Worm (Caenorhabditis elegans) whole organism, L2 larva: ENCODE data around the gene rsp-2.

Experiments
- R02D3.7 ChIP-seq: fragments of 150-350 bp; optimal IDR thresholded peaks from 2 replicates; lab custom pipeline; 2014; ENCODE audit warnings: missing biosample characterization, missing genetic modification characterization
- crh-2 ChIP-seq: sonication (generic microtip); optimal IDR thresholded peaks from 2 replicates; lab custom pipeline; 2017; ENCODE audit warnings: missing biosample characterization, missing genetic modification characterization
- dmd-4 ChIP-seq: sonication (generic microtip); optimal IDR thresholded peaks from 2 replicates; lab custom pipeline; 2017; ENCODE audit warnings: missing biosample characterization, missing genetic modification characterization
- elt-1 ChIP-seq: fragments of 150-350 bp; optimal IDR thresholded peaks from 2 replicates; lab custom pipeline; 2014; ENCODE audit warnings: missing biosample characterization, missing genetic modification characterization
- nhr-237 ChIP-seq: fragments of 150-350 bp; optimal IDR thresholded peaks from 2 replicates; lab custom pipeline; 2014; ENCODE audit warnings: missing biosample characterization, missing genetic modification characterization
- snpc-4 ChIP-seq: fragments of 150-350 bp; optimal IDR thresholded peaks from 2 replicates; lab custom pipeline; 2014; ENCODE audit warnings: missing biosample characterization, missing genetic modification characterization

The rsp-2 gene

DNA sequence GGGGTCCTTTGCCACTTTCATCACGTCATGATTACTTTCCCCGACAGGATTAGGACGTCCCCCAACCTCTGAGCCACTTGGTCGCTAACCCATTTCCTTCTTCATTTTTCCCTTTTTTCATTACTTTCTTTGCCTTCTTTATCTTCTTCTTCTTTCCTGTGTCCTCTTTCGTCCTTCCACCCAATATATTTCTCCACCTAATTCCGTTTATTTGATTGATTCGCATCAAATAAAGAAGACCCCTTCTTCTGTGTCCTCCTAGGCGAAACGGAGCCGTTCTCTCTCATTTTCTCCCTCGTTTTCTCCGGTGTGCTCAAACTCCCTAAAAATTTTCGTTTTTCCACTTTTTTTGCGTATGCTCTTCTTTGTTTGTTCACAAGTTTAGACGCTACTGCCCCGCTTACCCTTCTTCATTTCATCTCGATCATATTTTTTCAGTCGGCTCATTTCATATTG is 43.0 kb downstream of the rsp-2 start, which contains the start of gene C05D12.7:
Gene C05D12.7, plus strand, starts transcription at position 406 of the 456 bp plus-strand sequence.
- TF ChIP-seq R02D3.7 (tag; lab: Kevin White, UChicago) (no peak), elt-1 (tag; lab: Kevin White, UChicago) (no peak), nhr-237 (tag; lab: Kevin White, UChicago) (no peak), snpc-4 (tag; lab: Kevin White, UChicago) (no peak), dmd-4 (tag; lab: Kevin White, UChicago) (no peak), crh-2 (no peak)
